Fruit fly (Drosophila melanogaster): ENCODE measurements around the gene CG44837.

Gene CG44837

dm6 chr3L:11822446-11823334 is 116.0 kb downstream of the CG44837 start, which contains the start of gene RpL10Ab (continued):
- TF ChIP-seq usp (GFP tag; optimal IDR thresholded peaks at IDR 0.05) (no peak), dmrt93B (GFP tag; optimal IDR thresholded peaks at IDR 0.05) (peak; percentile 62), Dfd (GFP tag; optimal IDR thresholded peaks at IDR 0.05) (no peak), dsf (GFP tag; optimal IDR thresholded peaks at IDR 0.05; ENCODE audit: borderline replicate concordance) (peak; percentile 18), woc (GFP tag; optimal IDR thresholded peaks at IDR 0.05) (no peak), brk (GFP tag; optimal IDR thresholded peaks at IDR 0.05) (no peak), foxo (GFP tag; optimal IDR thresholded peaks at IDR 0.05) (peak in 1 of 2 experiments; percentile 70), HLH106 (tag; optimal IDR thresholded peaks at IDR 0.05) (peak; percentile 47), Sp1 (GFP tag; optimal IDR thresholded peaks at IDR 0.05) (peak; percentile 60), OdsH (GFP tag; optimal IDR thresholded peaks at IDR 0.05) (peak; percentile 5), CG32264 (GFP tag; optimal IDR thresholded peaks at IDR 0.05) (no peak)

DNA sequence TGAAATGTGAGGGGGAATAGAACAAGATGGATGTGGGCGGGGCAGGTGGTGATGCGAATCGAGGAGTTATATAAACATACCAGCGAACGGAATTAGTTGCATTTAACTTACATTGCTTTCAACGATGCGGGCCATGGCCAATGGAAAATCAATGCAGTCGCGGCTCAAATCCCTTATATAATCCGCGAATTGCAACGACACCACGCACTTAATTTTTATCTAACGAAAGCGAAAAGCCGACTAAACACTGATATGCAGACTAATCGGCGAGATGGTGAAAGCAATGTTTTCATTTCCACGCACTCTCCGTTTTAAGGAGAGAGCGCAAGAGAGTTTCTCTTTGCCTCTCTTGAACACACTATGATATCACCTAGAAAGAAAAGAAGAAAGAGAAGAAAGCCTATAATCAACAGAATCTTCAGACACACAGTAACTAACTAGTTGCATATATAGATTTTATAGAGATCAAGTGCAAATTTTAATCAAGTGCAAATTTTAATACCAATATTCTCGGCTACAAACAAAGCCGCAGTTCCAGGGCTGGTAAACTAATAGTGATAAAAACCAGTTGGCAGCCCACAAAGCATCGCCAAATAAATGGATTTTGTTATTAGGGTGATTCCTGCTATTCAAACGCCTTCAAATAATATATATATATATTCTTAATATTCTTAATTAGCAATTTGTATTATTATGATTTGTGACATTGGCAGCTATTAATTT is 116.8 kb downstream of the CG44837 start, which contains the start of the genes CG11597 and CG5946:
Gene CG11597 (minus strand): TSS at position 553 of the 723 bp plus-strand sequence.
Gene CG5946 (minus strand): TSS at position 553 of the 723 bp plus-strand sequence.
- TF ChIP-seq dl (GFP tag; optimal IDR thresholded peaks at IDR 0.05; ENCODE audit: insufficient read depth in 1 of 2, partially characterized antibody in 2 of 2), result peak; percentile 48 to 73
- TF ChIP-seq Dif (GFP tag; optimal IDR thresholded peaks at IDR 0.05; ENCODE audit: partially characterized antibody), result peak; percentile 54
- peak; percentile 40 for TF ChIP-seq woc (GFP tag; optimal IDR thresholded peaks at IDR 0.05)
- TF ChIP-seq Hr78 (GFP tag; optimal IDR thresholded peaks at IDR 0.05), result no peak
- TF ChIP-seq Hnf4 (GFP tag; optimal IDR thresholded peaks at IDR 0.05), result peak; percentile 13

DNA sequence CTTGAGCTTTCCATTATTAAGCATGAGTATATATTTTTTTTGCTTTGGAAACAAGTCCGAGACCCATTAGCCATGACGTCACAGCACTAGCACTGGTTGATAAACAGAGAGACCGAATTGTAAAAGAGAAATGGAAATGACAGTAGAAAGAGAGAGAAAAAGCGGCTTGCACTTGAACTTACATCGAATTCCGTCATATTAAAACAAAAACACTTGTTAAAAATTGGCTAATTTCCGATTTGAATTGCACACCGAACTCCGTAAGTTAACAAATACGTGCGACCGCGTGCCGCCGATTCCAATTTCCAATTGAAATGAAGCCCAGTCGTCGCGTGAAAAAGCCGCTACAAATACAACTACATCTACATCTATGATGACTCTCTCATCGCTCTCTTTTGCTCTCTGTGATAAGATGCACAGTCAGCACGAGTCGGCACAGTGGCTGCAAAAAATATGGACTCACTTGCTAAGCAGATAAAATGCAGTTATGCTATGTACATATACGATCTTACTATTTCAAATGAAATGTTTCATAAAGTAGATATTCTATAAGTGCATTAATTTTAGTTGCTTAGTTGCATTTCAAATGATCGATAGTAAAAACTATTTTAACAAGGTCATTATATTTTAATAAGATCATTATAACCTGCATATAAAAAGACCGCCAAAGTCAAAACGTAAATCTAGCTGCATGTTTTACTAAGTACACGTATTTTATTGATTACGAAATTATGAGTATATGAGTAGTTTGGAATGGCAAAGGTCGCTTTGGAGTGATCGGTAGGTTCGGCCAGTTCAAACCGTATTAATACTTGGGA is 118.8 kb downstream of the CG44837 start:
- TF ChIP-seq psq (GFP tag; optimal IDR thresholded peaks at IDR 0.05), result no peak
- TF ChIP-seq Sp1 (GFP tag; optimal IDR thresholded peaks at IDR 0.05), result no peak
- peak; percentile 37 for TF ChIP-seq Hnf4 (GFP tag; optimal IDR thresholded peaks at IDR 0.05)
- TF ChIP-seq foxo (GFP tag; optimal IDR thresholded peaks at IDR 0.05), result peak in 1 of 2 experiments; percentile 50
- peak; percentile 67 for TF ChIP-seq woc (GFP tag; optimal IDR thresholded peaks at IDR 0.05)
- TF ChIP-seq h (GFP tag; optimal IDR thresholded peaks at IDR 0.05), result peak; percentile 75
- peak; percentile 29 for TF ChIP-seq Jra (GFP tag; optimal IDR thresholded peaks at IDR 0.05)
- peak; percentile 54 for TF ChIP-seq Vsx2 (GFP tag; optimal IDR thresholded peaks at IDR 0.05; ENCODE audit: partially characterized antibody)
- TF ChIP-seq pan (optimal IDR thresholded peaks at IDR 0.05), result no peak
- TF ChIP-seq N (GFP tag; optimal IDR thresholded peaks at IDR 0.05), result no peak
- TF ChIP-seq fru (GFP tag; optimal IDR thresholded peaks at IDR 0.05), result peak; percentile 55
- peak; percentile 38 for TF ChIP-seq Hr83 (GFP tag; optimal IDR thresholded peaks at IDR 0.05; ENCODE audit: poor library complexity, severe bottlenecking)
- TF ChIP-seq CG9705 (GFP tag; optimal IDR thresholded peaks at IDR 0.05), result no peak
- TF ChIP-seq lola (GFP tag; optimal IDR thresholded peaks at IDR 0.05), result no peak
- peak; percentile 21 for TF ChIP-seq rgr (GFP tag; optimal IDR thresholded peaks at IDR 0.05)
- TF ChIP-seq tai (GFP tag; optimal IDR thresholded peaks at IDR 0.05), result no peak
- TF ChIP-seq jim (GFP tag; optimal IDR thresholded peaks at IDR 0.05), result no peak
- TF ChIP-seq br (GFP tag; optimal IDR thresholded peaks at IDR 0.05), result peak; percentile 31
- TF ChIP-seq Dif (GFP tag; optimal IDR thresholded peaks at IDR 0.05; ENCODE audit: partially characterized antibody), result peak; percentile 88
- TF ChIP-seq sage (GFP tag; optimal IDR thresholded peaks at IDR 0.05), result peak; percentile 36
- peak; percentile 37 for TF ChIP-seq ey (GFP tag; optimal IDR thresholded peaks at IDR 0.05)
- peak; percentile 74 for TF ChIP-seq brk (GFP tag; optimal IDR thresholded peaks at IDR 0.05)
- TF ChIP-seq sv (GFP tag; optimal IDR thresholded peaks at IDR 0.05), result no peak
- TF ChIP-seq dl (GFP tag; optimal IDR thresholded peaks at IDR 0.05; ENCODE audit: insufficient read depth in 1 of 2, partially characterized antibody in 2 of 2), result peak; percentile 72 to 78
